Worm (Caenorhabditis elegans) whole organism, L2 larva: ENCODE measurements around the gene Y116A8C.469.
A peak's percentile ranks its signal among the peaks of the same experiment; 100 is the strongest.

Experiments used
- C34F6.9 ChIP-seq: fragments of 150-350 bp; optimal IDR thresholded peaks from 2 replicates; lab custom pipeline; 2014; ENCODE audit warnings: missing biosample characterization, missing genetic modification characterization
- F13H6.1 ChIP-seq: sonication (generic microtip); optimal IDR thresholded peaks from 2 replicates; lab custom pipeline; 2016; ENCODE audit warnings: missing genetic modification characterization, missing compliant biosample characterization
- R02D3.7 ChIP-seq: fragments of 150-350 bp; optimal IDR thresholded peaks from 2 replicates; lab custom pipeline; 2014; ENCODE audit warnings: missing biosample characterization, missing genetic modification characterization
- Y55F3AM.14 ChIP-seq: fragments of 200-800 bp; sonication (Bioruptor generic); optimal IDR thresholded peaks from 2 replicates; lab custom pipeline; 2018; ENCODE audit warnings: mild to moderate bottlenecking, missing genetic modification characterization, missing compliant biosample characterization
- aly-2 ChIP-seq: fragments of 150-350 bp; optimal IDR thresholded peaks from 2 replicates; lab custom pipeline; 2014; ENCODE audit warnings: missing biosample characterization, missing genetic modification characterization
- ama-1 ChIP-seq: fragments of 150-350 bp; optimal IDR thresholded peaks from 2 replicates; lab custom pipeline; 2018; ENCODE audit warnings: inconsistent platforms
- ceh-16 ChIP-seq: fragments of 150-350 bp; optimal IDR thresholded peaks from 2 replicates; lab custom pipeline; 2014; ENCODE audit warnings: missing biosample characterization, missing genetic modification characterization
- ceh-82 ChIP-seq: fragments of 150-350 bp; optimal IDR thresholded peaks from 2 replicates; lab custom pipeline; 2014; ENCODE audit warnings: missing biosample characterization, missing genetic modification characterization
- crh-2 ChIP-seq: sonication (generic microtip); optimal IDR thresholded peaks from 2 replicates; lab custom pipeline; 2017; ENCODE audit warnings: missing biosample characterization, missing genetic modification characterization
- dmd-4 ChIP-seq: sonication (generic microtip); optimal IDR thresholded peaks from 2 replicates; lab custom pipeline; 2017; ENCODE audit warnings: missing biosample characterization, missing genetic modification characterization
- egl-27 ChIP-seq: sonication (generic microtip); optimal IDR thresholded peaks from 3 replicates; lab custom pipeline; 2017; ENCODE audit warnings: missing biosample characterization, missing genetic modification reagents, missing genetic modification characterization
- elt-1 ChIP-seq: fragments of 150-350 bp; optimal IDR thresholded peaks from 2 replicates; lab custom pipeline; 2014; ENCODE audit warnings: missing biosample characterization, missing genetic modification characterization
- fos-1 ChIP-seq: fragments of 150-350 bp; optimal IDR thresholded peaks from 2 replicates; lab custom pipeline; 2014; ENCODE audit warnings: missing biosample characterization, missing genetic modification characterization
- lin-13 ChIP-seq: fragments of 150-350 bp; optimal IDR thresholded peaks from 2 replicates; lab custom pipeline; 2014; ENCODE audit warnings: missing biosample characterization, missing genetic modification reagents, missing genetic modification characterization
- lin-39 ChIP-seq: fragments of 150-350 bp; optimal IDR thresholded peaks from 2 replicates; lab custom pipeline; 2014; ENCODE audit warnings: missing biosample characterization, missing genetic modification reagents, missing genetic modification characterization
- lsy-2 ChIP-seq, 2 experiments: fragments of 150-350 bp in 1 of 2; sonication (generic microtip) in 1 of 2; optimal IDR thresholded peaks; 2 replicates each; lab custom pipeline; 2014 to 2017; ENCODE audit warnings: missing biosample characterization in 2 of 2, missing genetic modification characterization in 2 of 2
- mab-5 ChIP-seq: fragments of 150-350 bp; optimal IDR thresholded peaks from 2 replicates; lab custom pipeline; 2014; ENCODE audit warnings: missing biosample characterization, missing genetic modification characterization
- mbf-1 ChIP-seq: sonication (generic microtip); optimal IDR thresholded peaks from 2 replicates; lab custom pipeline; 2017; ENCODE audit warnings: missing biosample characterization, missing genetic modification characterization
- mdl-1 ChIP-seq, 2 experiments: fragments of 150-350 bp in 1 of 2; sonication (generic microtip) in 1 of 2; optimal IDR thresholded peaks; 2 replicates each; lab custom pipeline; 2017; ENCODE audit warnings: missing biosample characterization in 2 of 2, missing genetic modification characterization in 2 of 2
- nhr-10 ChIP-seq: sonication (generic microtip); optimal IDR thresholded peaks from 2 replicates; lab custom pipeline; 2017; ENCODE audit warnings: missing biosample characterization, missing genetic modification characterization
- nhr-11 ChIP-seq: fragments of 150-350 bp; optimal IDR thresholded peaks from 2 replicates; lab custom pipeline; 2014; ENCODE audit warnings: missing biosample characterization, missing genetic modification characterization
- nhr-12 ChIP-seq: fragments of 150-350 bp; optimal IDR thresholded peaks from 2 replicates; lab custom pipeline; 2014; ENCODE audit warnings: missing biosample characterization, missing genetic modification characterization
- nhr-129 ChIP-seq: fragments of 150-350 bp; optimal IDR thresholded peaks from 2 replicates; lab custom pipeline; 2014; ENCODE audit warnings: missing biosample characterization, missing genetic modification characterization
- nhr-21 ChIP-seq: fragments of 150-350 bp; optimal IDR thresholded peaks from 2 replicates; lab custom pipeline; 2014; ENCODE audit warnings: missing biosample characterization, missing genetic modification characterization
- nhr-237 ChIP-seq: fragments of 150-350 bp; optimal IDR thresholded peaks from 2 replicates; lab custom pipeline; 2014; ENCODE audit warnings: missing biosample characterization, missing genetic modification characterization
- nhr-6 ChIP-seq: fragments of 150-350 bp; optimal IDR thresholded peaks from 2 replicates; lab custom pipeline; 2014; ENCODE audit warnings: missing biosample characterization, missing genetic modification characterization
- nhr-77 ChIP-seq: fragments of 150-350 bp; optimal IDR thresholded peaks from 2 replicates; lab custom pipeline; 2014; ENCODE audit warnings: missing biosample characterization, missing genetic modification characterization
- peb-1 ChIP-seq: fragments of 150-350 bp; optimal IDR thresholded peaks from 2 replicates; lab custom pipeline; 2014; ENCODE audit warnings: missing biosample characterization, missing genetic modification characterization
- sem-4 ChIP-seq: fragments of 150-350 bp; optimal IDR thresholded peaks from 2 replicates; lab custom pipeline; 2014; ENCODE audit warnings: missing biosample characterization, missing genetic modification reagents, missing genetic modification characterization
- skn-1 ChIP-seq: sonication (generic microtip); optimal IDR thresholded peaks from 2 replicates; lab custom pipeline; 2017; ENCODE audit warnings: missing biosample characterization, missing genetic modification characterization
- sma-3 ChIP-seq: sonication (generic microtip); optimal IDR thresholded peaks from 2 replicates; lab custom pipeline; 2016; ENCODE audit warnings: missing genetic modification reagents, missing genetic modification characterization, missing compliant biosample characterization
- unc-39 ChIP-seq: fragments of 150-350 bp; optimal IDR thresholded peaks from 2 replicates; lab custom pipeline; 2014; ENCODE audit warnings: missing biosample characterization, missing genetic modification characterization
- unc-55 ChIP-seq: fragments of 150-350 bp; sonication (generic microtip); optimal IDR thresholded peaks from 3 replicates; lab custom pipeline; 2014; ENCODE audit warnings: missing biosample characterization, missing genetic modification reagents, missing genetic modification characterization
- unc-62 ChIP-seq: fragments of 150-350 bp; optimal IDR thresholded peaks from 2 replicates; lab custom pipeline; 2014; ENCODE audit warnings: missing biosample characterization, missing genetic modification reagents, missing genetic modification characterization
- zag-1 ChIP-seq: fragments of 150-350 bp; optimal IDR thresholded peaks from 2 replicates; lab custom pipeline; 2014; ENCODE audit warnings: missing biosample characterization, missing genetic modification characterization
- ztf-1 ChIP-seq: fragments of 200-800 bp; sonication (Bioruptor generic); conservative IDR thresholded peaks from 2 replicates; pipeline ENCODE4 v1.3.6; 2022; ENCODE audit warnings: missing genetic modification characterization, missing compliant biosample characterization
- ztf-11 ChIP-seq: sonication (generic microtip); optimal IDR thresholded peaks from 2 replicates; lab custom pipeline; 2017; ENCODE audit warnings: missing biosample characterization, missing genetic modification characterization
- ztf-4 ChIP-seq: fragments of 150-350 bp; optimal IDR thresholded peaks from 2 replicates; lab custom pipeline; 2014; ENCODE audit warnings: missing biosample characterization, missing genetic modification characterization

Gene Y116A8C.469

ce11 chrIV:16946746-16947145 is 29.0 kb upstream of the Y116A8C.469 start, which contains the start of the genes Y116A8C.9 and arf-6 (continued):
- TF ChIP-seq mdl-1 (tag; optimal IDR thresholded peaks at IDR 0.05; lab: Kevin White, UChicago), result no peak
- TF ChIP-seq ztf-11 (tag; lab: Kevin White, UChicago), result no peak
- TF ChIP-seq nhr-77 (tag; lab: Kevin White, UChicago), result no peak
- no peak for TF ChIP-seq nhr-237
- TF ChIP-seq lin-13 (GFP tag; lab: Kevin White, UChicago), result peak; percentile 41
- peak; percentile 79 for TF ChIP-seq F13H6.1

ce11 chrIV:16939001-16939400 is 21.3 kb upstream of the Y116A8C.469 start, which contains the start of gene Y116A8C.10:
Gene Y116A8C.10 (minus strand): TSS chrIV:16939101.
- TF ChIP-seq unc-62 (no peak), ceh-16 (tag; lab: Kevin White, UChicago) (no peak), sma-3 (GFP tag; lab: Kevin White, UChicago) (no peak), elt-1 (tag; lab: Kevin White, UChicago) (no peak), Y55F3AM.14 (no peak)

- TF ChIP-seq peb-1 (no peak), nhr-129 (tag; lab: Kevin White, UChicago) (no peak), dmd-4 (tag; lab: Kevin White, UChicago) (no peak), lsy-2 (tag; optimal IDR thresholded peaks at IDR 0.05; lab: Kevin White, UChicago) (no peak), ztf-1 (GFP tag; lab: Robert Waterston, UW) (no peak), nhr-237 (no peak), egl-27 (tag; lab: Kevin White, UChicago) (no peak), C34F6.9 (tag; lab: Kevin White, UChicago) (no peak), unc-55 (GFP tag; lab: Kevin White, UChicago) (no peak), nhr-6 (tag; lab: Kevin White, UChicago) (no peak), mdl-1 (tag; optimal IDR thresholded peaks at IDR 0.05; lab: Kevin White, UChicago) (no peak), zag-1 (no peak), lin-39 (tag; lab: Kevin White, UChicago) (no peak), aly-2 (tag; lab: Kevin White, UChicago) (no peak), elt-1 (tag; lab: Kevin White, UChicago) (no peak), lin-13 (GFP tag; lab: Kevin White, UChicago) (no peak), nhr-11 (tag; lab: Kevin White, UChicago) (no peak), nhr-21 (tag; lab: Kevin White, UChicago) (no peak), crh-2 (tag; lab: Kevin White, UChicago) (no peak)
- TF ChIP-seq, all 48 proteins: peak for 0
Observed at ce11 chrIV:16936053-16936452, 18.3 kb upstream of the Y116A8C.469 start.

- TF ChIP-seq Y55F3AM.14 (no peak), nhr-237 (no peak), lsy-2 (tag; optimal IDR thresholded peaks at IDR 0.05; lab: Kevin White, UChicago) (no peak), unc-55 (GFP tag; lab: Kevin White, UChicago) (no peak), R02D3.7 (tag; lab: Kevin White, UChicago) (no peak)
- TF ChIP-seq, all 48 proteins: peak for 0
Observed at ce11 chrIV:16931077-16931476, 13.3 kb upstream of the Y116A8C.469 start, which contains the start of gene Y116A8C.49. Gene Y116A8C.49 (minus strand): TSS chrIV:16931177.

ce11 chrIV:16926558-16926957 is 8.8 kb upstream of the Y116A8C.469 start:
- TF ChIP-seq fos-1 (tag; lab: Kevin White, UChicago) (no peak), skn-1 (no peak), crh-2 (tag; lab: Kevin White, UChicago) (no peak), unc-62 (no peak), unc-39 (no peak), ama-1 (lab: Kevin White, UChicago) (no peak), lin-39 (tag; lab: Kevin White, UChicago) (no peak), nhr-10 (tag; lab: Kevin White, UChicago) (no peak), mbf-1 (no peak), sem-4 (tag; lab: Kevin White, UChicago) (no peak), nhr-11 (tag; lab: Kevin White, UChicago) (no peak), mab-5 (no peak), ztf-4 (tag; lab: Kevin White, UChicago) (no peak), nhr-12 (no peak), ceh-82 (tag; lab: Kevin White, UChicago) (no peak), mdl-1 (tag; optimal IDR thresholded peaks at IDR 0.05; lab: Kevin White, UChicago) (no peak), Y55F3AM.14 (no peak), R02D3.7 (tag; lab: Kevin White, UChicago) (no peak), aly-2 (tag; lab: Kevin White, UChicago) (no peak), ceh-16 (tag; lab: Kevin White, UChicago) (no peak)
